Worm (Caenorhabditis elegans) whole organism, L2 larva: ENCODE data around the gene col-93.

Experiments used
- mbf-1 ChIP-seq: sonication (generic microtip); optimal IDR thresholded peaks from 2 replicates; lab custom pipeline; 2017; ENCODE audit warnings: missing biosample characterization, missing genetic modification characterization
- mdl-1 ChIP-seq, 2 experiments: fragments of 150-350 bp in 1 of 2; sonication (generic microtip) in 1 of 2; optimal IDR thresholded peaks; 2 replicates each; lab custom pipeline; 2017; ENCODE audit warnings: missing biosample characterization in 2 of 2, missing genetic modification characterization in 2 of 2
- nhr-237 ChIP-seq: fragments of 150-350 bp; optimal IDR thresholded peaks from 2 replicates; lab custom pipeline; 2014; ENCODE audit warnings: missing biosample characterization, missing genetic modification characterization

ce11 chrIII:10995156-10995555 is 9.7 kb upstream of the col-93 start, which contains the start of gene dmsr-5:
- TF ChIP-seq mdl-1 (tag; optimal IDR thresholded peaks at IDR 0.05; lab: Kevin White, UChicago) (no peak), mbf-1 (tag; lab: Kevin White, UChicago) (no peak), nhr-237 (tag; lab: Kevin White, UChicago) (no peak)
